Fruit fly (Drosophila melanogaster) whole organism, prepupa: Measurements from ENCODE around the gene Ogdh.

ENCODE experiments used
- Blimp-1 ChIP-seq: fragments of 200-800 bp; sonication (Bioruptor generic); optimal IDR thresholded peaks from 3 replicates; lab custom pipeline; 2017; ENCODE audit warnings: missing biosample characterization, missing genetic modification characterization, mild to moderate bottlenecking, moderate library complexity, missing genetic modification reagents
- CG10631 ChIP-seq: fragments of 200-800 bp; sonication (Bioruptor generic); optimal IDR thresholded peaks from 2 replicates; lab custom pipeline; 2016; ENCODE audit warnings: missing biosample characterization, missing genetic modification characterization
- CG10669 ChIP-seq: fragments of 200-800 bp; sonication (Bioruptor generic); optimal IDR thresholded peaks from 3 replicates; lab custom pipeline; 2018; ENCODE audit warnings: missing biosample characterization, mild to moderate bottlenecking, missing genetic modification characterization, moderate library complexity
- CG11294 ChIP-seq: fragments of 200-800 bp; sonication (Bioruptor generic); IDR thresholded peaks from 2 replicates; pipeline ENCODE4 v1.3.6; 2022; ENCODE audit warnings: missing biosample characterization, missing genetic modification characterization
- CG11762 ChIP-seq: fragments of 200-800 bp; sonication (Bioruptor generic); optimal IDR thresholded peaks from 3 replicates; lab custom pipeline; 2016; ENCODE audit warnings: missing biosample characterization, missing genetic modification characterization; ENCODE audit not compliant: insufficient read depth
- CG15336 ChIP-seq: fragments of 200-800 bp; sonication (Bioruptor generic); IDR thresholded peaks from 2 replicates; pipeline ENCODE4 v1.3.6; 2022; ENCODE audit warnings: missing biosample characterization, missing genetic modification characterization
- CG16779 ChIP-seq: fragments of 200-800 bp; sonication (Bioruptor generic); optimal IDR thresholded peaks from 3 replicates; lab custom pipeline; 2017; ENCODE audit warnings: missing biosample characterization, mild to moderate bottlenecking, missing genetic modification characterization
- CG3032 ChIP-seq: fragments of 200-800 bp; optimal IDR thresholded peaks from 2 replicates; lab custom pipeline; 2019; ENCODE audit warnings: missing biosample characterization, mild to moderate bottlenecking, missing genetic modification characterization, moderate library complexity
- CG31627 ChIP-seq: fragments of 200-800 bp; sonication (Bioruptor generic); optimal IDR thresholded peaks from 3 replicates; lab custom pipeline; 2016; ENCODE audit warnings: missing biosample characterization, missing genetic modification characterization
- CG32006 ChIP-seq: fragments of 200-800 bp; sonication (Bioruptor generic); optimal IDR thresholded peaks from 3 replicates; lab custom pipeline; 2017; ENCODE audit warnings: missing biosample characterization, mild to moderate bottlenecking, missing genetic modification characterization
- CG3919 ChIP-seq: fragments of 200-800 bp; sonication (Bioruptor generic); optimal IDR thresholded peaks from 3 replicates; lab custom pipeline; 2016; ENCODE audit warnings: missing biosample characterization, missing genetic modification characterization
- CG6163 ChIP-seq: fragments of 200-800 bp; sonication (Bioruptor generic); IDR thresholded peaks from 3 replicates; pipeline ENCODE4 v1.3.6; 2022; ENCODE audit warnings: missing biosample characterization, missing genetic modification characterization
- CG6276 ChIP-seq: fragments of 200-800 bp; sonication (Bioruptor generic); optimal IDR thresholded peaks from 2 replicates; lab custom pipeline; 2017; ENCODE audit warnings: missing biosample characterization, mild to moderate bottlenecking, missing genetic modification characterization
- CG6792 ChIP-seq: fragments of 200-800 bp; sonication (Bioruptor generic); optimal IDR thresholded peaks from 3 replicates; lab custom pipeline; 2016; ENCODE audit warnings: missing biosample characterization, missing genetic modification characterization
- CG6808 ChIP-seq: fragments of 200-800 bp; sonication (Bioruptor generic); optimal IDR thresholded peaks from 3 replicates; lab custom pipeline; 2017; ENCODE audit warnings: missing biosample characterization, missing genetic modification characterization, mild to moderate bottlenecking, moderate library complexity, missing genetic modification reagents
- CG6854 ChIP-seq: fragments of 200-800 bp; sonication (Bioruptor generic); optimal IDR thresholded peaks from 2 replicates; lab custom pipeline; 2017; ENCODE audit warnings: missing biosample characterization, mild to moderate bottlenecking, missing genetic modification characterization
- CG7368 ChIP-seq: fragments of 200-800 bp; sonication (Bioruptor generic); optimal IDR thresholded peaks from 3 replicates; lab custom pipeline; 2016; ENCODE audit warnings: missing biosample characterization, missing genetic modification characterization
- CG8119 ChIP-seq: fragments of 200-800 bp; sonication (Bioruptor generic); IDR thresholded peaks from 3 replicates; pipeline ENCODE4 v1.3.6; 2022; ENCODE audit warnings: missing biosample characterization, missing genetic modification characterization
- CG8319 ChIP-seq: fragments of 200-800 bp; sonication (Bioruptor generic); optimal IDR thresholded peaks from 3 replicates; lab custom pipeline; 2016; ENCODE audit warnings: missing biosample characterization, missing genetic modification characterization
- CG8632 ChIP-seq: fragments of 200-800 bp; sonication (Bioruptor generic); optimal IDR thresholded peaks from 3 replicates; lab custom pipeline; 2016; ENCODE audit warnings: missing biosample characterization, missing genetic modification characterization
- CG9139 ChIP-seq: fragments of 200-800 bp; sonication (Bioruptor generic); optimal IDR thresholded peaks from 3 replicates; lab custom pipeline; 2017; ENCODE audit warnings: missing biosample characterization, mild to moderate bottlenecking, missing genetic modification characterization
- Eip75B ChIP-seq: fragments of 200-800 bp; sonication (Bioruptor generic); optimal IDR thresholded peaks from 3 replicates; lab custom pipeline; 2016; ENCODE audit warnings: missing biosample characterization, missing genetic modification characterization
- Eip78C ChIP-seq: fragments of 200-800 bp; sonication (Bioruptor generic); peaks from one replicate; lab custom pipeline; 2016; ENCODE audit warnings: missing biosample characterization, missing genetic modification characterization
- Eip93F ChIP-seq: fragments of 200-800 bp; sonication (Bioruptor generic); optimal IDR thresholded peaks from 2 replicates; lab custom pipeline; 2016; ENCODE audit warnings: missing biosample characterization, mild to moderate bottlenecking, missing genetic modification characterization
- Ets21C ChIP-seq: fragments of 200-800 bp; sonication (Bioruptor generic); optimal IDR thresholded peaks from 3 replicates; lab custom pipeline; 2016; ENCODE audit warnings: missing biosample characterization, missing genetic modification characterization
- Gug ChIP-seq: fragments of 200-800 bp; sonication (Bioruptor generic); IDR thresholded peaks from 2 replicates; pipeline ENCODE4 v1.3.6; 2022; ENCODE audit warnings: missing biosample characterization, missing genetic modification characterization
- Hr38 ChIP-seq: sonication (Bioruptor generic); optimal IDR thresholded peaks from 2 replicates; lab custom pipeline; 2016; ENCODE audit warnings: missing biosample characterization, missing genetic modification characterization
- Hr39 ChIP-seq: fragments of 200-800 bp; sonication (Bioruptor generic); optimal IDR thresholded peaks from 2 replicates; lab custom pipeline; 2016; ENCODE audit warnings: missing biosample characterization, missing genetic modification characterization
- Hr4 ChIP-seq: fragments of 200-800 bp; sonication (Bioruptor generic); optimal IDR thresholded peaks from 3 replicates; lab custom pipeline; 2016; ENCODE audit warnings: missing biosample characterization, missing genetic modification characterization
- Lpt ChIP-seq: fragments of 200-800 bp; sonication (Bioruptor generic); optimal IDR thresholded peaks from 3 replicates; lab custom pipeline; 2016; ENCODE audit warnings: missing biosample characterization, missing genetic modification characterization
- Met ChIP-seq: fragments of 200-800 bp; sonication (Bioruptor generic); optimal IDR thresholded peaks from 3 replicates; lab custom pipeline; 2016; ENCODE audit warnings: missing biosample characterization, missing genetic modification characterization
- OdsH ChIP-seq: fragments of 200-800 bp; sonication (Bioruptor generic); optimal IDR thresholded peaks from 3 replicates; lab custom pipeline; 2016; ENCODE audit warnings: missing biosample characterization, missing genetic modification characterization
- Smox ChIP-seq: fragments of 200-800 bp; sonication (Bioruptor generic); optimal IDR thresholded peaks from 3 replicates; lab custom pipeline; 2016; ENCODE audit warnings: missing biosample characterization, missing genetic modification characterization
- Sox102F ChIP-seq: fragments of 200-800 bp; sonication (Bioruptor generic); optimal IDR thresholded peaks from 2 replicates; lab custom pipeline; 2016; ENCODE audit warnings: missing biosample characterization, mild to moderate bottlenecking, missing genetic modification characterization
- Sox14 ChIP-seq: fragments of 200-800 bp; sonication (Bioruptor generic); optimal IDR thresholded peaks from 3 replicates; lab custom pipeline; 2016; ENCODE audit warnings: missing biosample characterization, missing genetic modification characterization
- achi ChIP-seq: fragments of 200-800 bp; sonication (Bioruptor generic); optimal IDR thresholded peaks from 3 replicates; lab custom pipeline; 2016; ENCODE audit warnings: missing biosample characterization, missing genetic modification characterization
- acj6 ChIP-seq: fragments of 200-800 bp; sonication (Bioruptor generic); optimal IDR thresholded peaks from 3 replicates; lab custom pipeline; 2016; ENCODE audit warnings: missing biosample characterization, missing genetic modification characterization
- cyc ChIP-seq: fragments of 200-800 bp; sonication (Bioruptor generic); optimal IDR thresholded peaks from 3 replicates; lab custom pipeline; 2016; ENCODE audit warnings: missing biosample characterization, missing genetic modification characterization
- dac ChIP-seq: fragments of 200-800 bp; sonication (Bioruptor generic); optimal IDR thresholded peaks from 2 replicates; lab custom pipeline; 2017; ENCODE audit warnings: missing biosample characterization, mild to moderate bottlenecking, missing genetic modification characterization
- dsx ChIP-seq: fragments of 200-800 bp; optimal IDR thresholded peaks from 3 replicates; lab custom pipeline; 2019; ENCODE audit warnings: missing biosample characterization, mild to moderate bottlenecking, missing genetic modification characterization, moderate library complexity; ENCODE audit not compliant: poor library complexity, severe bottlenecking
- eg ChIP-seq: fragments of 200-800 bp; sonication (Bioruptor generic); IDR thresholded peaks from 3 replicates; pipeline ENCODE4 v1.3.6; 2022; ENCODE audit warnings: missing biosample characterization, missing genetic modification characterization
- esn ChIP-seq: fragments of 200-800 bp; sonication (Bioruptor generic); optimal IDR thresholded peaks from 2 replicates; lab custom pipeline; 2016; ENCODE audit warnings: missing biosample characterization, mild to moderate bottlenecking, missing genetic modification characterization, moderate library complexity
- fd59A ChIP-seq: fragments of 200-800 bp; sonication (Bioruptor generic); optimal IDR thresholded peaks from 2 replicates; lab custom pipeline; 2017; ENCODE audit warnings: missing biosample characterization, mild to moderate bottlenecking, missing genetic modification characterization, missing genetic modification reagents
- fd85E ChIP-seq: fragments of 200-800 bp; sonication (Bioruptor generic); optimal IDR thresholded peaks from 3 replicates; lab custom pipeline; 2016; ENCODE audit warnings: missing biosample characterization, missing genetic modification characterization
- fkh ChIP-seq: fragments of 200-800 bp; sonication (Bioruptor generic); optimal IDR thresholded peaks from 3 replicates; lab custom pipeline; 2017; ENCODE audit warnings: missing biosample characterization, mild to moderate bottlenecking, missing genetic modification characterization, moderate library complexity
- net ChIP-seq: fragments of 200-800 bp; sonication (Bioruptor generic); optimal IDR thresholded peaks from 3 replicates; lab custom pipeline; 2016; ENCODE audit warnings: missing biosample characterization, missing genetic modification characterization
- pdm3 ChIP-seq: fragments of 200-800 bp; sonication (Bioruptor generic); optimal IDR thresholded peaks from 3 replicates; lab custom pipeline; 2016; ENCODE audit warnings: missing biosample characterization, missing genetic modification characterization
- salr ChIP-seq, 2 experiments: fragments of 200-800 bp; sonication (Bioruptor generic); optimal IDR thresholded peaks; 3 replicates each; lab custom pipeline; 2016 to 2018; ENCODE audit warnings: missing biosample characterization in 2 of 2, missing genetic modification characterization in 2 of 2, mild to moderate bottlenecking in 1 of 2
- spab ChIP-seq: fragments of 200-800 bp; sonication (Bioruptor generic); optimal IDR thresholded peaks from 2 replicates; lab custom pipeline; 2017; ENCODE audit warnings: missing biosample characterization, mild to moderate bottlenecking, missing genetic modification characterization, missing genetic modification reagents
- ss ChIP-seq, 2 experiments: fragments of 200-800 bp; sonication (Bioruptor generic); optimal IDR thresholded peaks; 2 replicates in 1 of 2; 3 replicates in 1 of 2; lab custom pipeline; 2017 to 2018; ENCODE audit warnings: mild to moderate bottlenecking in 2 of 2, missing biosample characterization in 2 of 2, missing genetic modification characterization in 2 of 2, moderate library complexity in 1 of 2
- topi ChIP-seq: fragments of 200-800 bp; sonication (Bioruptor generic); optimal IDR thresholded peaks from 3 replicates; lab custom pipeline; 2016; ENCODE audit warnings: missing biosample characterization, missing genetic modification characterization
- vri ChIP-seq: fragments of 200-800 bp; sonication (Bioruptor generic); optimal IDR thresholded peaks from 3 replicates; lab custom pipeline; 2016; ENCODE audit warnings: missing biosample characterization, mild to moderate bottlenecking, missing genetic modification characterization

Gene Ogdh

DNA sequence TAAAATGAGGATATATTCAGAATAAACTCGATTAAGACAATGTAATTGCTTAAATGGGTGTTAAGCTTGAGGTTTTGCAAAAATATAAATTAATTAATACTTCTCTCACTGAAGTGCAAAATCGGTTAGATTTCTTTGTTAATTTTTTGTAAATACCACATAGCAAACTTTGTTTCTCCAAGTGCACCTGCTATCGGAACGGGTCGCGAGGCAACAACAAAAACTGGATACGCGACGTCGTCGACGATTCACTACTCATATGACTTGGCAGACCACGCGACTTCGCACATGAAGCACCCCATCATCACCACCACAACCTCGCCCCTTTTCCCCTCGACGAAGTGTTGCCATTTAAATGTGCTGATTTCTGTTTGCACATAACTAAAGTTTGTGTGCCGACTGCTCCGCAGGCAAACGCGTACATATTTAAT, 52.4 kb downstream of the Ogdh start:
- TF ChIP-seq Hr39 (peak; percentile 48), fkh (GFP tag; lab: Kevin White, UChicago) (peak; percentile 59), topi (GFP tag; lab: Kevin White, UChicago) (peak; percentile 43), Sox102F (GFP tag; lab: Kevin White, UChicago) (peak; percentile 23), CG31627 (GFP tag; lab: Kevin White, UChicago) (peak; percentile 30), eg (GFP tag; lab: Robert Waterston, UW) (peak; percentile 75), net (GFP tag; lab: Kevin White, UChicago) (peak; percentile 51), Eip78C (GFP tag; lab: Kevin White, UChicago) (peak; percentile 88), CG32006 (peak; percentile 60), OdsH (peak; percentile 62), CG6276 (GFP tag; lab: Kevin White, UChicago) (peak; percentile 50), CG15336 (peak; percentile 64), CG9139 (no peak), dsx (GFP tag; lab: Kevin White, UChicago) (peak; percentile 41), Ets21C (peak; percentile 8), dac (GFP tag; lab: Kevin White, UChicago) (no peak), Hr38 (GFP tag; lab: Kevin White, UChicago) (no peak), CG8632 (GFP tag; lab: Kevin White, UChicago) (peak; percentile 57), CG11762 (GFP tag; lab: Kevin White, UChicago) (peak; percentile 25), CG6854 (no peak), Hr4 (GFP tag; lab: Kevin White, UChicago) (peak; percentile 50), Eip93F (no peak), CG6792 (GFP tag; lab: Kevin White, UChicago) (peak; percentile 17), fd85E (GFP tag; lab: Kevin White, UChicago) (no peak), Blimp-1 (GFP tag; lab: Kevin White, UChicago) (no peak), ss (GFP tag; optimal IDR thresholded peaks at IDR 0.05; lab: Kevin White, UChicago) (peak; percentile 13 to 19), fd59A (GFP tag; lab: Kevin White, UChicago) (peak; percentile 22), achi (GFP tag; lab: Kevin White, UChicago) (peak; percentile 45), Lpt (GFP tag; lab: Kevin White, UChicago) (peak; percentile 48), Smox (GFP tag; lab: Kevin White, UChicago) (peak; percentile 41), CG10669 (GFP tag; lab: Kevin White, UChicago) (peak; percentile 39), CG7368 (GFP tag; lab: Kevin White, UChicago) (peak; percentile 40), Met (GFP tag; lab: Kevin White, UChicago) (peak; percentile 32), CG6808 (peak; percentile 51), spab (GFP tag; lab: Kevin White, UChicago) (peak; percentile 51), CG10631 (GFP tag; lab: Kevin White, UChicago) (peak; percentile 37), esn (peak; percentile 19), CG11294 (GFP tag; lab: Robert Waterston, UW) (peak; percentile 36; the same call in 1 of the 2 replicates), Gug (peak; percentile 26; the same call in 1 of the 2 replicates), CG3032 (peak; percentile 56), Eip75B (GFP tag; lab: Kevin White, UChicago) (peak; percentile 11), acj6 (peak; percentile 57), CG3919 (GFP tag; lab: Kevin White, UChicago) (peak; percentile 59), pdm3 (GFP tag; lab: Kevin White, UChicago) (peak; percentile 54), salr (GFP tag; optimal IDR thresholded peaks at IDR 0.05; lab: Kevin White, UChicago) (peak; percentile 5 to 20), cyc (GFP tag; lab: Kevin White, UChicago) (peak; percentile 27), CG8319 (GFP tag; lab: Kevin White, UChicago) (peak; percentile 29), CG8119 (peak; percentile 69), Sox14 (peak; percentile 50), CG6163 (peak; percentile 75), CG16779 (peak; percentile 21), vri (GFP tag; lab: Kevin White, UChicago) (peak; percentile 53)
